Fruit fly (Drosophila melanogaster): Measurements from ENCODE around the gene CG33725.

The CG33725 gene

dm6 chr3L:12496428-12497344, 14.3 kb downstream of the CG33725 start, which contains the start of gene CG10657 (continued):
- TF ChIP-seq mirr (GFP tag; optimal IDR thresholded peaks at IDR 0.05) = no peak
- no peak for TF ChIP-seq CG4282 (GFP tag; optimal IDR thresholded peaks at IDR 0.05)
- TF ChIP-seq CG6654 (GFP tag; optimal IDR thresholded peaks at IDR 0.05) = no peak
- TF ChIP-seq CG1602 (GFP tag; optimal IDR thresholded peaks at IDR 0.05) = no peak
- TF ChIP-seq chm (GFP tag; IDR thresholded peaks at IDR 0.05) = peak; percentile 55; the same call in 1 of the 2 replicates
- TF ChIP-seq z (GFP tag; IDR thresholded peaks at IDR 0.05) = peak; percentile 96
- TF ChIP-seq Gug (GFP tag; IDR thresholded peaks at IDR 0.05) = no peak
- TF ChIP-seq Eip74EF (GFP tag; optimal IDR thresholded peaks at IDR 0.05) = no peak
- peak; percentile 24; the same call in 1 of the 2 replicates for TF ChIP-seq amos (GFP tag; IDR thresholded peaks at IDR 0.05; ENCODE audit: partially characterized antibody)
- no peak for TF ChIP-seq CG11085 (GFP tag; IDR thresholded peaks at IDR 0.05)
- no peak for TF ChIP-seq odd (GFP tag; optimal IDR thresholded peaks at IDR 0.05)
- TF ChIP-seq Hr51 (GFP tag; optimal IDR thresholded peaks at IDR 0.05) = no peak
- TF ChIP-seq lov (optimal IDR thresholded peaks at IDR 0.05) = no peak
- TF ChIP-seq lov (GFP tag; IDR thresholded peaks at IDR 0.05) = no peak
- no peak for TF ChIP-seq gro (GFP tag; optimal IDR thresholded peaks at IDR 0.05)
- peak; percentile 8 for TF ChIP-seq Nf-YC (tag; optimal IDR thresholded peaks at IDR 0.05)
- peak; percentile 48 for TF ChIP-seq Blimp-1 (GFP tag; optimal IDR thresholded peaks at IDR 0.05)
- no peak for TF ChIP-seq nau (GFP tag; optimal IDR thresholded peaks at IDR 0.05)
- no peak for TF ChIP-seq CG2116 (GFP tag; optimal IDR thresholded peaks at IDR 0.05)
- no peak for TF ChIP-seq CG8281 (tag; optimal IDR thresholded peaks at IDR 0.05)
- no peak for TF ChIP-seq CG15514 (GFP tag; optimal IDR thresholded peaks at IDR 0.05)
- peak; percentile 25; the same call in 1 of the 2 replicates for TF ChIP-seq vvl (GFP tag; IDR thresholded peaks at IDR 0.05)
- TF ChIP-seq sr (GFP tag; IDR thresholded peaks at IDR 0.05) = peak; percentile 38; the same call in 1 of the 3 replicates
- TF ChIP-seq CG1603 (tag; optimal IDR thresholded peaks at IDR 0.05) = no peak
- TF ChIP-seq Ravus (GFP tag; IDR thresholded peaks at IDR 0.05) = no peak
- TF ChIP-seq CG6689 (GFP tag; IDR thresholded peaks at IDR 0.05) = 0 out of 2 replicates have a peak, but pooled peaks have one; percentile 11
- TF ChIP-seq MTF-1 (GFP tag; optimal IDR thresholded peaks at IDR 0.05; ENCODE audit: borderline replicate concordance) = no peak
- no peak for TF ChIP-seq Awh (GFP tag; IDR thresholded peaks at IDR 0.05)
- TF ChIP-seq dysf (GFP tag; IDR thresholded peaks at IDR 0.05) = peak; percentile 37; the same call in 1 of the 3 replicates
- TF ChIP-seq CG11723 (GFP tag; optimal IDR thresholded peaks at IDR 0.05) = no peak
- TF ChIP-seq CG15011 (GFP tag; optimal IDR thresholded peaks at IDR 0.05) = no peak
- no peak for TF ChIP-seq CG8944 (GFP tag; optimal IDR thresholded peaks at IDR 0.05)
- TF ChIP-seq CG1529 (GFP tag; optimal IDR thresholded peaks at IDR 0.05) = no peak
- TF ChIP-seq Sox102F (GFP tag; optimal IDR thresholded peaks at IDR 0.05) = peak; percentile 4
- peak; percentile 22 for TF ChIP-seq CG13894 (tag; optimal IDR thresholded peaks at IDR 0.05)
- peak; percentile 81 for TF ChIP-seq sd (tag; optimal IDR thresholded peaks at IDR 0.05)
- TF ChIP-seq peb (GFP tag; IDR thresholded peaks at IDR 0.05) = no peak
- no peak for TF ChIP-seq ham (GFP tag; IDR thresholded peaks at IDR 0.05)
- TF ChIP-seq CG11504 (tag; optimal IDR thresholded peaks at IDR 0.05) = peak; percentile 16
- no peak for TF ChIP-seq CG32767 (GFP tag; IDR thresholded peaks at IDR 0.05)
- no peak for TF ChIP-seq CG31224 (GFP tag; IDR thresholded peaks at IDR 0.05)
- no peak for TF ChIP-seq CG5245 (GFP tag; optimal IDR thresholded peaks at IDR 0.05)
- no peak for TF ChIP-seq Chrac-16 (GFP tag; optimal IDR thresholded peaks at IDR 0.05)
- peak; percentile 55; the same call in 1 of the 3 replicates for TF ChIP-seq Opbp (GFP tag; IDR thresholded peaks at IDR 0.05; ENCODE audit: partially characterized antibody)
- TF ChIP-seq sqz (GFP tag; optimal IDR thresholded peaks at IDR 0.05) = no peak
- peak; percentile 7 for TF ChIP-seq gem (tag; optimal IDR thresholded peaks at IDR 0.05)
- no peak for TF ChIP-seq CG3838 (GFP tag; optimal IDR thresholded peaks at IDR 0.05)
- no peak for TF ChIP-seq Dfd (GFP tag; optimal IDR thresholded peaks at IDR 0.05)
